Fruit fly (Drosophila melanogaster) whole organism, embryonic: ENCODE results near the gene CG34454.

Experiments used
- Bteb2 ChIP-seq: fragments of 200-800 bp; sonication (Bioruptor generic); optimal IDR thresholded peaks from 2 replicates; lab custom pipeline; 2016; ENCODE audit warnings: missing biosample characterization, missing genetic modification characterization
- CG10274 ChIP-seq: fragments of 200-800 bp; sonication (Bioruptor generic); optimal IDR thresholded peaks from 3 replicates; lab custom pipeline; 2017; ENCODE audit warnings: missing biosample characterization, mild to moderate bottlenecking, missing genetic modification characterization
- CG10959 ChIP-seq: fragments of 200-800 bp; sonication (Bioruptor generic); IDR thresholded peaks from 2 replicates; pipeline ENCODE4 v1.3.6; 2022; ENCODE audit warnings: missing biosample characterization, missing genetic modification characterization
- CG17912 ChIP-seq: fragments of 200-800 bp; sonication (Bioruptor generic); optimal IDR thresholded peaks from 2 replicates; lab custom pipeline; 2018; ENCODE audit warnings: missing biosample characterization, mild to moderate bottlenecking, missing genetic modification characterization
- CG1792 ChIP-seq: fragments of 200-800 bp; sonication (Bioruptor generic); optimal IDR thresholded peaks from 2 replicates; lab custom pipeline; 2016; ENCODE audit warnings: missing biosample characterization, missing genetic modification characterization
- CG18262 ChIP-seq: fragments of 200-800 bp; optimal IDR thresholded peaks from 3 replicates; lab custom pipeline; 2019; ENCODE audit warnings: missing biosample characterization, mild to moderate bottlenecking, missing genetic modification characterization, moderate library complexity
- CG2116 ChIP-seq: fragments of 200-800 bp; sonication (Bioruptor generic); optimal IDR thresholded peaks from 3 replicates; lab custom pipeline; 2018; ENCODE audit warnings: missing biosample characterization, mild to moderate bottlenecking, missing genetic modification characterization
- CG2678 ChIP-seq: fragments of 200-800 bp; sonication (Bioruptor generic); optimal IDR thresholded peaks from 3 replicates; lab custom pipeline; 2019; ENCODE audit warnings: missing biosample characterization, mild to moderate bottlenecking, missing genetic modification characterization, moderate library complexity
- CG31365 ChIP-seq: fragments of 200-800 bp; sonication (Bioruptor generic); optimal IDR thresholded peaks from 2 replicates; lab custom pipeline; 2018; ENCODE audit warnings: missing biosample characterization, mild to moderate bottlenecking, missing genetic modification characterization
- CG31388 ChIP-seq: fragments of 200-800 bp; sonication (Bioruptor generic); optimal IDR thresholded peaks from 2 replicates; lab custom pipeline; 2016; ENCODE audit warnings: missing biosample characterization, missing genetic modification characterization
- CG33213 ChIP-seq: fragments of 200-800 bp; sonication (Bioruptor generic); optimal IDR thresholded peaks from 3 replicates; lab custom pipeline; 2016; ENCODE audit warnings: missing biosample characterization, missing genetic modification characterization
- CG4360 ChIP-seq: fragments of 200-800 bp; sonication (Bioruptor generic); IDR thresholded peaks from 2 replicates; pipeline ENCODE4 v1.3.6; 2022; ENCODE audit warnings: missing biosample characterization, missing genetic modification characterization
- CG4424 ChIP-seq: fragments of 200-800 bp; sonication (Bioruptor generic); optimal IDR thresholded peaks from 3 replicates; lab custom pipeline; 2016; ENCODE audit warnings: missing biosample characterization, missing genetic modification characterization
- CG6175 ChIP-seq: fragments of 200-800 bp; sonication (Bioruptor generic); IDR thresholded peaks from 3 replicates; pipeline ENCODE4 v1.3.6; 2022; ENCODE audit warnings: missing biosample characterization, missing genetic modification characterization
- CG7786 ChIP-seq: fragments of 200-800 bp; sonication (Bioruptor generic); optimal IDR thresholded peaks from 2 replicates; lab custom pipeline; 2016; ENCODE audit warnings: missing biosample characterization, missing genetic modification characterization
- CG8290 ChIP-seq, 3 experiments: fragments of 200-800 bp; sonication (Bioruptor generic); optimal IDR thresholded peaks; 2 replicates each; lab custom pipeline; 2016 to 2019; ENCODE audit warnings: missing biosample characterization in 3 of 3, missing genetic modification characterization in 3 of 3, mild to moderate bottlenecking in 2 of 3, moderate library complexity in 1 of 3
- CTCF ChIP-seq: fragments of 200-800 bp; sonication (Bioruptor generic); optimal IDR thresholded peaks from 2 replicates; lab custom pipeline; 2017; ENCODE audit warnings: missing biosample characterization, mild to moderate bottlenecking, missing genetic modification characterization, moderate library complexity
- CoRest ChIP-seq: fragments of 200-800 bp; sonication (Bioruptor generic); optimal IDR thresholded peaks from 3 replicates; lab custom pipeline; 2018; ENCODE audit warnings: missing biosample characterization, mild to moderate bottlenecking, missing genetic modification characterization, moderate library complexity
- Doc3 ChIP-seq: fragments of 200-800 bp; sonication (Bioruptor generic); IDR thresholded peaks from 3 replicates; pipeline ENCODE4 v1.3.6; 2022; ENCODE audit warnings: missing biosample characterization, missing genetic modification characterization; ENCODE audit not compliant: partially characterized antibody
- HHEX ChIP-seq: fragments of 200-800 bp; sonication (Bioruptor generic); optimal IDR thresholded peaks from 3 replicates; lab custom pipeline; 2017; ENCODE audit warnings: missing biosample characterization, mild to moderate bottlenecking, missing genetic modification characterization, missing genetic modification reagents
- Hmx ChIP-seq: fragments of 200-800 bp; sonication (Bioruptor generic); optimal IDR thresholded peaks from 2 replicates; lab custom pipeline; 2016; ENCODE audit warnings: missing biosample characterization, missing genetic modification characterization
- MESR4 ChIP-seq: fragments of 200-800 bp; sonication (Bioruptor generic); optimal IDR thresholded peaks from 2 replicates; lab custom pipeline; 2018; ENCODE audit warnings: missing biosample characterization, mild to moderate bottlenecking, missing genetic modification characterization, moderate library complexity
- Nf-YB ChIP-seq: fragments of 200-800 bp; sonication (Bioruptor generic); optimal IDR thresholded peaks from 3 replicates; lab custom pipeline; 2019; ENCODE audit warnings: missing biosample characterization, mild to moderate bottlenecking, missing genetic modification characterization, moderate library complexity
- Oaz ChIP-seq: fragments of 200-800 bp; sonication (Bioruptor generic); IDR thresholded peaks from 2 replicates; pipeline ENCODE4 v1.3.6; 2022; ENCODE audit warnings: missing biosample characterization, missing genetic modification characterization
- Xbp1 ChIP-seq: fragments of 200-800 bp; sonication (Bioruptor generic); optimal IDR thresholded peaks from 3 replicates; lab custom pipeline; 2016; ENCODE audit warnings: missing biosample characterization, mild to moderate bottlenecking, missing genetic modification characterization
- YL-1 ChIP-seq: fragments of 200-800 bp; sonication (Bioruptor generic); optimal IDR thresholded peaks from 3 replicates; lab custom pipeline; 2017; ENCODE audit warnings: missing biosample characterization, mild to moderate bottlenecking, missing genetic modification characterization
- al ChIP-seq: fragments of 200-800 bp; sonication (Bioruptor generic); IDR thresholded peaks from 2 replicates; pipeline ENCODE4 v1.3.6; 2022; ENCODE audit warnings: missing biosample characterization, missing genetic modification characterization
- ash1 ChIP-seq: fragments of 200-800 bp; sonication (Bioruptor generic); optimal IDR thresholded peaks from 2 replicates; lab custom pipeline; 2018; ENCODE audit warnings: missing biosample characterization, mild to moderate bottlenecking, missing genetic modification characterization
- ato ChIP-seq: fragments of 200-800 bp; sonication (Bioruptor generic); IDR thresholded peaks from 2 replicates; pipeline ENCODE4 v1.3.6; 2022; ENCODE audit warnings: missing biosample characterization, missing genetic modification characterization; ENCODE audit not compliant: partially characterized antibody
- chm ChIP-seq: fragments of 200-800 bp; sonication (Bioruptor generic); IDR thresholded peaks from 2 replicates; pipeline ENCODE4 v1.3.6; 2022; ENCODE audit warnings: missing biosample characterization, missing genetic modification characterization
- chn ChIP-seq: fragments of 200-800 bp; sonication (Bioruptor generic); optimal IDR thresholded peaks from 2 replicates; lab custom pipeline; 2016; ENCODE audit warnings: missing biosample characterization, missing genetic modification characterization
- eyg ChIP-seq: fragments of 200-800 bp; sonication (Bioruptor generic); optimal IDR thresholded peaks from 3 replicates; lab custom pipeline; 2016; ENCODE audit warnings: missing biosample characterization, missing genetic modification characterization
- fru ChIP-seq: fragments of >200 bp; optimal IDR thresholded peaks from 2 replicates; lab custom pipeline; 2017
- fu2 ChIP-seq: fragments of 200-800 bp; sonication (Bioruptor generic); optimal IDR thresholded peaks from 2 replicates; lab custom pipeline; 2016; ENCODE audit warnings: missing biosample characterization, missing genetic modification characterization
- gcm2 ChIP-seq: fragments of 200-800 bp; sonication (Bioruptor generic); optimal IDR thresholded peaks from 2 replicates; lab custom pipeline; 2016; ENCODE audit warnings: missing biosample characterization, missing genetic modification characterization
- gem ChIP-seq: fragments of 200-800 bp; sonication (Bioruptor generic); optimal IDR thresholded peaks from 2 replicates; lab custom pipeline; 2019; ENCODE audit warnings: missing biosample characterization, mild to moderate bottlenecking, missing genetic modification characterization, moderate library complexity
- grau ChIP-seq: fragments of 200-800 bp; optimal IDR thresholded peaks from 3 replicates; lab custom pipeline; 2019; ENCODE audit warnings: missing biosample characterization, mild to moderate bottlenecking, missing genetic modification characterization, moderate library complexity
- kay ChIP-seq: fragments of 200-800 bp; sonication (Bioruptor generic); optimal IDR thresholded peaks from 2 replicates; lab custom pipeline; 2016; ENCODE audit warnings: missing biosample characterization, missing genetic modification characterization
- kni ChIP-seq: fragments of 200-800 bp; sonication (Bioruptor generic); optimal IDR thresholded peaks from 3 replicates; lab custom pipeline; 2017; ENCODE audit warnings: mild to moderate bottlenecking, missing biosample characterization, missing genetic modification reagents, missing genetic modification characterization
- lab ChIP-seq: fragments of 200-800 bp; sonication (Bioruptor generic); optimal IDR thresholded peaks from 3 replicates; lab custom pipeline; 2017; ENCODE audit warnings: missing biosample characterization, missing genetic modification characterization, mild to moderate bottlenecking, moderate library complexity, missing genetic modification reagents
- mam ChIP-seq: fragments of 200-800 bp; sonication (Bioruptor generic); optimal IDR thresholded peaks from 3 replicates; lab custom pipeline; 2016; ENCODE audit warnings: missing biosample characterization, missing genetic modification characterization
- nerfin-2 ChIP-seq: fragments of 200-800 bp; sonication (Bioruptor generic); IDR thresholded peaks from 2 replicates; pipeline ENCODE4 v1.3.6; 2022; ENCODE audit warnings: missing biosample characterization, missing genetic modification characterization; ENCODE audit not compliant: partially characterized antibody
- peb ChIP-seq: fragments of 200-800 bp; sonication (Bioruptor generic); IDR thresholded peaks from 2 replicates; pipeline ENCODE4 v1.3.6; 2022; ENCODE audit warnings: missing biosample characterization, missing genetic modification characterization
- sc ChIP-seq, 3 experiments: fragments of >200 bp in 2 of 3; fragments of 200-800 bp in 1 of 3; sonication (Bioruptor generic) in 1 of 3; optimal IDR thresholded peaks; 2 replicates in 2 of 3; 3 replicates in 1 of 3; lab custom pipeline; 2017; ENCODE audit warnings: mild to moderate bottlenecking in 1 of 3, missing biosample characterization in 1 of 3, missing genetic modification characterization in 1 of 3, missing genetic modification reagents in 1 of 3
- sima ChIP-seq: fragments of 200-800 bp; sonication (Bioruptor generic); optimal IDR thresholded peaks from 2 replicates; lab custom pipeline; 2016; ENCODE audit warnings: missing biosample characterization, missing genetic modification characterization
- stc ChIP-seq: fragments of 200-800 bp; sonication (Bioruptor generic); IDR thresholded peaks from 2 replicates; pipeline ENCODE4 v1.3.6; 2022; ENCODE audit warnings: missing biosample characterization, missing genetic modification characterization
- tap ChIP-seq: fragments of 200-800 bp; optimal IDR thresholded peaks from 3 replicates; lab custom pipeline; 2019; ENCODE audit warnings: missing biosample characterization, mild to moderate bottlenecking, missing genetic modification characterization, moderate library complexity
- tx ChIP-seq: fragments of 200-800 bp; sonication (Bioruptor generic); optimal IDR thresholded peaks from 2 replicates; lab custom pipeline; 2016; ENCODE audit warnings: missing biosample characterization, missing genetic modification characterization

CG34454 gene

DNA sequence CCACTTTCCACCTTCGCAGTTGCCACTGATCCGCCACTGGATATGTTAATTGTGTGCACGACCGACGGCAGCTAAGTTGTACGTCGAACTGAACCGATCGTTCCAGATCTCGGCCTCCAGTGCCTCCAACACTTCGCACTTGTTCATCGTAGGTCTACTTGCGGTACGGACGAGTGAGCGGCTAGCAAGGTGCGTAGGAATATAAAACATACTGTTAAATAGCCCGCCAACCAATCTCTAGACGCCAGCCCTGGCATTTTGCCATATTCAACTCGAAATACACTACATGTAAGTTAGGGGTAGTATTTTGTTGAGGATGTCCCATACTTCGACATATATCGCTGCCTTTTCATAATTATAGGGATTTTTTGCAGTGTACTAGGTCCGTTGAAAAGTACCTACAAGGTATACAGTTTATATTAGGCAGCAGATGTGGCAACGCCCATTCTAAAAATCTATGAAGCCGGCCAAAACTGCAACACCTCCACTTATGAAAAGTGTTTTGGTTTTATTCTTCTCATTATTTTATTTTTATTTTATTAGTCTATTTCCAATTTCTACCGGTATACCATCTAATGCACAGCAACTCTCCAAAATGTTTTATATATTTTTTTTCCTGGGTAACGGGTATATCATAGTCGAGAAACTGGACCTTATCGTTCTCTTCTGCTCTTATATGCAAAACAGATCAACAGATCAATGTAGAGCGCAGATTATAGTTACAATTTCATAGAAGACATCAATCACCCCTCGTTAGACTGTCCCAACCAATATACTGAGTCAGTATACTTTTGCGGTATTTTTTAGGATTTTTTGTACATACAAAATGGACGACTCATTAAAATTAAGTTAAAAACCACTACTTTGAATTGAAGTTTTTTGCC is 8.9 kb downstream of the CG34454 start, which contains the start of the genes pyx and CG33229 (continued):
- peak; percentile 89 for TF ChIP-seq CG4424
- TF ChIP-seq CG2116 (GFP tag; lab: Kevin White, UChicago) = peak; percentile 61
- peak; percentile 84 for TF ChIP-seq lab (GFP tag; lab: Kevin White, UChicago)
- TF ChIP-seq nerfin-2 (GFP tag; lab: Robert Waterston, UW) = no peak
- TF ChIP-seq fru (lab: Kevin White, UChicago) = no peak
- TF ChIP-seq CG6175 = peak; percentile 61; the same call in 1 of the 3 replicates
- TF ChIP-seq Bteb2 (GFP tag; lab: Kevin White, UChicago) = peak; percentile 80
- TF ChIP-seq stc (GFP tag; lab: Robert Waterston, UW) = peak; percentile 72
- peak; percentile 89 for TF ChIP-seq fu2 (GFP tag; lab: Kevin White, UChicago)
- peak; percentile 17 for TF ChIP-seq CG31365
- TF ChIP-seq mam (GFP tag; lab: Kevin White, UChicago) = peak; percentile 90
- peak; percentile 75 for TF ChIP-seq Hmx (GFP tag; lab: Kevin White, UChicago)
- TF ChIP-seq CG2678 (tag; lab: Kevin White, UChicago) = peak; percentile 92
- TF ChIP-seq CG31388 = peak; percentile 63
- TF ChIP-seq kni = peak; percentile 29
- peak; percentile 84 for TF ChIP-seq chn (GFP tag; lab: Kevin White, UChicago)
- no peak for TF ChIP-seq sc (optimal IDR thresholded peaks at IDR 0.05; lab: Kevin White, UChicago)
- peak; percentile 75 for TF ChIP-seq sc (GFP tag; optimal IDR thresholded peaks at IDR 0.05; lab: Kevin White, UChicago)
- TF ChIP-seq CG10959 (GFP tag; lab: Robert Waterston, UW) = 0 out of 2 replicates have a peak, but pooled peaks have one; percentile 21
- peak; percentile 83 for TF ChIP-seq CG7786 (GFP tag; lab: Kevin White, UChicago)
- peak; percentile 94 for TF ChIP-seq CoRest (tag; lab: Kevin White, UChicago)
- peak; percentile 31 for TF ChIP-seq CG33213 (GFP tag; lab: Kevin White, UChicago)
- peak; percentile 37; the same call in 1 of the 2 replicates for TF ChIP-seq chm (GFP tag; lab: Robert Waterston, UW)
- TF ChIP-seq CG17912 (GFP tag; lab: Kevin White, UChicago) = peak; percentile 67
- TF ChIP-seq Xbp1 = peak; percentile 91
- no peak for TF ChIP-seq ato (GFP tag; lab: Robert Waterston, UW)
- peak; percentile 41 for TF ChIP-seq sima (GFP tag; lab: Kevin White, UChicago)
- peak; percentile 66 for TF ChIP-seq Oaz (GFP tag; lab: Robert Waterston, UW)
- peak; percentile 84 for TF ChIP-seq CG18262 (tag; lab: Kevin White, UChicago)
- TF ChIP-seq CG8290 (GFP tag; optimal IDR thresholded peaks at IDR 0.05; lab: Kevin White, UChicago) = peak; percentile 76
- peak in 1 of 2 experiments; percentile 90 for TF ChIP-seq CG8290 (tag; optimal IDR thresholded peaks at IDR 0.05; lab: Kevin White, UChicago)
- TF ChIP-seq CG1792 = peak; percentile 66
- peak; percentile 75 for TF ChIP-seq CG10274
- peak; percentile 81 for TF ChIP-seq HHEX (GFP tag; lab: Kevin White, UChicago)
- TF ChIP-seq tap (tag; lab: Kevin White, UChicago) = peak; percentile 62
- TF ChIP-seq ash1 (GFP tag; lab: Kevin White, UChicago) = no peak
- TF ChIP-seq MESR4 (GFP tag; lab: Kevin White, UChicago) = no peak
- peak; percentile 68 for TF ChIP-seq kay (GFP tag; lab: Kevin White, UChicago)
- peak; percentile 61 for TF ChIP-seq Nf-YB (GFP tag; lab: Kevin White, UChicago)
- peak; percentile 86 for TF ChIP-seq al
- peak; percentile 89 for TF ChIP-seq grau (tag; lab: Kevin White, UChicago)
- TF ChIP-seq tx (GFP tag; lab: Kevin White, UChicago) = peak; percentile 82
- TF ChIP-seq Doc3 (GFP tag; lab: Robert Waterston, UW) = no peak
- TF ChIP-seq gem (tag; lab: Kevin White, UChicago) = peak; percentile 91
- peak; percentile 26 for TF ChIP-seq CTCF (GFP tag; lab: Kevin White, UChicago)
- TF ChIP-seq eyg (GFP tag; lab: Kevin White, UChicago) = peak; percentile 48
- TF ChIP-seq YL-1 (GFP tag; lab: Kevin White, UChicago) = no peak
- TF ChIP-seq CG4360 (GFP tag; lab: Robert Waterston, UW) = no peak
- TF ChIP-seq gcm2 (GFP tag; lab: Kevin White, UChicago) = peak; percentile 74
- TF ChIP-seq peb = peak; percentile 63
